Worm (Caenorhabditis elegans): ENCODE results near the gene acr-7.

The acr-7 gene

ce11 chrII:7891869-7892615, 42.4 kb upstream of the acr-7 start (continued):
- TF ChIP-seq unc-130 (tag; optimal IDR thresholded peaks at IDR 0.05) (no peak), ceh-82 (tag; optimal IDR thresholded peaks at IDR 0.05) (no peak), nhr-76 (tag; optimal IDR thresholded peaks at IDR 0.05) (no peak), lir-3 (tag; optimal IDR thresholded peaks at IDR 0.05; ENCODE audit: poor library complexity) (no peak), zip-4 (GFP tag; optimal IDR thresholded peaks at IDR 0.05) (no peak), mdl-1 (tag; optimal IDR thresholded peaks at IDR 0.05) (peak in 1 of 2 experiments; percentile 1), sox-4 (tag; optimal IDR thresholded peaks at IDR 0.05) (no peak), fkh-10 (GFP tag; optimal IDR thresholded peaks at IDR 0.05) (peak; percentile 6), lin-39 (tag; optimal IDR thresholded peaks at IDR 0.05) (no peak), rnt-1 (tag; optimal IDR thresholded peaks at IDR 0.05) (peak; percentile 71), skn-1 (tag; optimal IDR thresholded peaks at IDR 0.05) (no peak), mab-9 (GFP tag; IDR thresholded peaks at IDR 0.05) (no peak), nhr-28 (tag; optimal IDR thresholded peaks at IDR 0.05) (no peak), snpc-4 (tag; optimal IDR thresholded peaks at IDR 0.05) (no peak), mef-2 (tag; optimal IDR thresholded peaks at IDR 0.05) (no peak), mep-1 (tag; optimal IDR thresholded peaks at IDR 0.05) (peak; percentile 69), snu-23 (GFP tag; optimal IDR thresholded peaks at IDR 0.05) (peak; percentile 48), hpl-2 (GFP tag; optimal IDR thresholded peaks at IDR 0.05) (no peak), C04F5.9 (tag; optimal IDR thresholded peaks at IDR 0.05) (no peak), nhr-12 (tag; optimal IDR thresholded peaks at IDR 0.05) (no peak), unc-98 (GFP tag; IDR thresholded peaks at IDR 0.05) (no peak), dpl-1 (GFP tag; optimal IDR thresholded peaks at IDR 0.05) (no peak), ceh-63 (GFP tag; optimal IDR thresholded peaks at IDR 0.05) (no peak), lin-15B (tag; optimal IDR thresholded peaks at IDR 0.05) (no peak), unc-62 (GFP tag; optimal IDR thresholded peaks at IDR 0.05) (no peak), aha-1 (tag; optimal IDR thresholded peaks at IDR 0.05) (no peak), ztf-11 (tag; optimal IDR thresholded peaks at IDR 0.05) (no peak), nhr-237 (tag; optimal IDR thresholded peaks at IDR 0.05) (no peak), pag-3 (tag; optimal IDR thresholded peaks at IDR 0.05; ENCODE audit: borderline replicate concordance, insufficient read depth) (no peak), jun-1 (tag; optimal IDR thresholded peaks at IDR 0.05) (no peak), fos-1 (tag; optimal IDR thresholded peaks at IDR 0.05) (no peak), nhr-90 (tag; optimal IDR thresholded peaks at IDR 0.05; ENCODE audit: poor library complexity) (no peak)

ce11 chrII:7889321-7889720, 39.7 kb upstream of the acr-7 start:
- TF ChIP-seq lin-35 (GFP tag; optimal IDR thresholded peaks at IDR 0.05) (peak in 1 of 2 experiments; percentile 11), elt-2 (tag; optimal IDR thresholded peaks at IDR 0.05) (peak; percentile 57), aha-1 (tag; optimal IDR thresholded peaks at IDR 0.05) (no peak), fos-1 (tag; optimal IDR thresholded peaks at IDR 0.05) (no peak)

ce11 chrII:7888759-7889158, 39.2 kb upstream of the acr-7 start:
- TF ChIP-seq C04F5.9 (tag; optimal IDR thresholded peaks at IDR 0.05) (no peak), ztf-11 (tag; optimal IDR thresholded peaks at IDR 0.05) (no peak), aha-1 (tag; optimal IDR thresholded peaks at IDR 0.05) (no peak), nhr-76 (tag; optimal IDR thresholded peaks at IDR 0.05) (no peak), lsy-2 (tag; optimal IDR thresholded peaks at IDR 0.05) (peak; percentile 0 to 28), hlh-17 (GFP tag; optimal IDR thresholded peaks at IDR 0.05; ENCODE audit: borderline replicate concordance) (no peak), nhr-77 (tag; optimal IDR thresholded peaks at IDR 0.05) (no peak), swsn-7 (tag; optimal IDR thresholded peaks at IDR 0.05) (no peak), ceh-82 (tag; optimal IDR thresholded peaks at IDR 0.05) (no peak), mdl-1 (tag; optimal IDR thresholded peaks at IDR 0.05) (no peak), dpl-1 (GFP tag; optimal IDR thresholded peaks at IDR 0.05) (no peak), mep-1 (tag; optimal IDR thresholded peaks at IDR 0.05) (peak; percentile 11), sox-4 (tag; optimal IDR thresholded peaks at IDR 0.05) (no peak), unc-62 (GFP tag; optimal IDR thresholded peaks at IDR 0.05) (no peak), ztf-4 (tag; optimal IDR thresholded peaks at IDR 0.05) (no peak), fkh-10 (GFP tag; optimal IDR thresholded peaks at IDR 0.05) (no peak), fkh-4 (tag; optimal IDR thresholded peaks at IDR 0.05; ENCODE audit: borderline replicate concordance) (no peak), unc-86 (tag; optimal IDR thresholded peaks at IDR 0.05) (no peak), lin-39 (tag; optimal IDR thresholded peaks at IDR 0.05) (no peak), unc-98 (GFP tag; IDR thresholded peaks at IDR 0.05) (no peak), nhr-20 (tag; optimal IDR thresholded peaks at IDR 0.05) (peak; percentile 49), snpc-4 (tag; optimal IDR thresholded peaks at IDR 0.05) (no peak), nhr-12 (tag; optimal IDR thresholded peaks at IDR 0.05) (no peak), ceh-88 (GFP tag; IDR thresholded peaks at IDR 0.05) (no peak), fos-1 (tag; optimal IDR thresholded peaks at IDR 0.05) (no peak), efl-3 (GFP tag; optimal IDR thresholded peaks at IDR 0.05) (no peak), aly-2 (tag; optimal IDR thresholded peaks at IDR 0.05) (no peak), lin-13 (GFP tag; optimal IDR thresholded peaks at IDR 0.05) (peak; percentile 23)

All from whole organism, L1 larva.